Fruit fly (Drosophila melanogaster): ENCODE measurements around the gene ATPsyndelta.

Gene ATPsyndelta

dm6 chrX:10242883-10243282 is 30.1 kb downstream of the ATPsyndelta start (continued):
- TF ChIP-seq CG3281 (GFP tag; optimal IDR thresholded peaks at IDR 0.05) (no peak), ato (GFP tag; IDR thresholded peaks at IDR 0.05; ENCODE audit: partially characterized antibody) (no peak), CG9437 (GFP tag; optimal IDR thresholded peaks at IDR 0.05) (peak; percentile 60), dati (GFP tag; IDR thresholded peaks at IDR 0.05) (no peak), CG15601 (tag; optimal IDR thresholded peaks at IDR 0.05) (no peak), zen (tag; optimal IDR thresholded peaks at IDR 0.05) (peak; percentile 16), CG17802 (tag; optimal IDR thresholded peaks at IDR 0.05) (no peak), sima (GFP tag; optimal IDR thresholded peaks at IDR 0.05) (no peak), CG10565 (GFP tag; optimal IDR thresholded peaks at IDR 0.05) (no peak), CG8290 (GFP tag; optimal IDR thresholded peaks at IDR 0.05) (no peak), CG8290 (tag; optimal IDR thresholded peaks at IDR 0.05) (no peak), CG10979 (tag; optimal IDR thresholded peaks at IDR 0.05) (peak; percentile 54), Pdp1 (GFP tag; optimal IDR thresholded peaks at IDR 0.05) (peak in 1 of 2 experiments; percentile 19), chn (GFP tag; optimal IDR thresholded peaks at IDR 0.05) (no peak), CG11696 (GFP tag; IDR thresholded peaks at IDR 0.05) (no peak)

DNA sequence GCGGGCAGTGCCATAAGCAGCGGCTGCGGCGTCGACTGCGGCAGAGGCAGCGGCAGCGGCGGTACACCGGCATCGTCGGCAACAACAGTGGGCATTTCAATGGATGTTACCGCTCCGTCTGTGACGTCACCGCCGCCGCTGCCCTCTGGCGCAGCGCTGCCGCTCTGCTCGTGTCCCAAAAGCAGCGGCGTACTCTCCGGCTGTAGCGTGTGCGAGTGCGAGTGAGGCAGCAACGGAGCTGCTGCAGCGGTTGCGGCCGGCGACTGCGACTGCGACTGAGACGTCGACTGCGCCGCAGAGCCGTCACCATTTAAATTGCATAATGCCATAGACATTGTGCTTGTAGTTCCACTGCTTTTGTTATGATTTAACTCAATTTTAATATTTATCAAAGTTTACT is 30.8 kb downstream of the ATPsyndelta start:
- TF ChIP-seq chinmo (GFP tag; IDR thresholded peaks at IDR 0.05; ENCODE audit: partially characterized antibody) (0 out of 4 replicates have a peak, but pooled peaks have one; percentile 13), CrebB (tag; optimal IDR thresholded peaks at IDR 0.05) (no peak), Adf1 (GFP tag; IDR thresholded peaks at IDR 0.05) (peak; percentile 97), dysf (GFP tag; IDR thresholded peaks at IDR 0.05) (no peak), ham (GFP tag; IDR thresholded peaks at IDR 0.05) (no peak), sna (GFP tag; IDR thresholded peaks at IDR 0.05; ENCODE audit: partially characterized antibody) (peak; percentile 38), Six4 (GFP tag; optimal IDR thresholded peaks at IDR 0.05) (no peak), her (GFP tag; optimal IDR thresholded peaks at IDR 0.05) (no peak), CG1832 (GFP tag; optimal IDR thresholded peaks at IDR 0.05) (peak; percentile 14), Pdp1 (GFP tag; optimal IDR thresholded peaks at IDR 0.05) (peak in 1 of 2 experiments; percentile 73), Med (GFP tag) (peak; percentile 39)

DNA sequence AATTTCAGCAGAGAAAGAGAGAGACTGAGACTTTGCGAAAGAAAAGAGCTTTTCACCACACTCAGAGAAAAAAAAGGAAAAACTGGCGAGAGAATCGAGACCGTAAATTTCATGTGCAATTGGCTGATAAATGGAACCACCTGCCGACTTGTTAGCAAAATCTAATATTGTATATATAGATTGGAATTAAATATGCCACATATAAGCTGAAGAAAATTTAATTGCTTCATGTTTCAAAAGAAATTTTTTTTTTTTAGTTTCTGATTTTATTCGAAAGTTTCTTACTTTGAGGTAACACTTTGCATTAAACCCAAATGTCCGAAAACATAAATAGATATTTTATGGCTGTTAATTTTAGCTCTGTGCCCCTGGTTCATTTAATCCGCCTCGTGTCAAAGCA is 32.0 kb downstream of the ATPsyndelta start:
- TF ChIP-seq sc (optimal IDR thresholded peaks at IDR 0.05) (no peak), sc (GFP tag; optimal IDR thresholded peaks at IDR 0.05) (no peak), dysf (GFP tag; IDR thresholded peaks at IDR 0.05) (peak; percentile 30; the same call in 1 of the 3 replicates), Ravus (GFP tag; IDR thresholded peaks at IDR 0.05) (no peak), danr (GFP tag; IDR thresholded peaks at IDR 0.05) (no peak), CG32532 (GFP tag; IDR thresholded peaks at IDR 0.05) (peak; percentile 13; the same call in 1 of the 2 replicates), ftz-f1 (GFP tag; optimal IDR thresholded peaks at IDR 0.05) (no peak), Med (GFP tag) (peak; percentile 64), CG2120 (GFP tag; optimal IDR thresholded peaks at IDR 0.05) (peak; percentile 29), lab (GFP tag; optimal IDR thresholded peaks at IDR 0.05) (peak; percentile 12), Lim3 (GFP tag; IDR thresholded peaks at IDR 0.05) (no peak), gem (tag; optimal IDR thresholded peaks at IDR 0.05) (peak; percentile 37), CG15269 (tag; optimal IDR thresholded peaks at IDR 0.05) (peak; percentile 14), CG3281 (GFP tag; optimal IDR thresholded peaks at IDR 0.05) (peak; percentile 11), CG14710 (tag; optimal IDR thresholded peaks at IDR 0.05) (no peak), lmd (GFP tag; IDR thresholded peaks at IDR 0.05) (peak; percentile 27; the same call in 1 of the 2 replicates), Rfx (GFP tag; IDR thresholded peaks at IDR 0.05) (0 out of 2 replicates have a peak, but pooled peaks have one; percentile 15), fd3F (GFP tag; optimal IDR thresholded peaks at IDR 0.05) (no peak), Drgx (GFP tag; IDR thresholded peaks at IDR 0.05) (0 out of 2 replicates have a peak, but pooled peaks have one; percentile 26), Hsf (GFP tag; optimal IDR thresholded peaks at IDR 0.05) (no peak), phol (tag; optimal IDR thresholded peaks at IDR 0.05) (peak; percentile 7), Meics (GFP tag; optimal IDR thresholded peaks at IDR 0.05) (peak; percentile 27), Hr51 (GFP tag; optimal IDR thresholded peaks at IDR 0.05) (peak in 1 of 2 experiments; percentile 30), al (GFP tag; IDR thresholded peaks at IDR 0.05) (0 out of 2 replicates have a peak, but pooled peaks have one; percentile 6), Ptx1 (GFP tag; IDR thresholded peaks at IDR 0.05) (0 out of 2 replicates have a peak, but pooled peaks have one; percentile 7), Sox102F (GFP tag; optimal IDR thresholded peaks at IDR 0.05) (peak; percentile 25)

All from whole organism, embryonic.